Worm (Caenorhabditis elegans): ENCODE data around the gene pup-2.

pup-2 gene

ce11 chrIII:5195690-5196089 lies 10.0 kb downstream of the pup-2 start, which contains the start of gene moc-6:
Gene moc-6, plus strand, starts transcription at chrIII:5195990.
- no peak for TF ChIP-seq K12H6.12 (tag; optimal IDR thresholded peaks at IDR 0.05)

- TF ChIP-seq akir-1 (GFP tag; optimal IDR thresholded peaks at IDR 0.05) (no peak), atf-7 (tag; optimal IDR thresholded peaks at IDR 0.05) (peak; percentile 73), zim-3 (tag; optimal IDR thresholded peaks at IDR 0.05) (peak; percentile 11), Y53F4B.3 (GFP tag; IDR thresholded peaks at IDR 0.05) (no peak), lin-40 (tag; optimal IDR thresholded peaks at IDR 0.05) (peak; percentile 50), gei-17 (GFP tag; optimal IDR thresholded peaks at IDR 0.05) (peak; percentile 11), attf-3 (GFP tag; conservative IDR thresholded peaks at IDR 0.05) (no peak), nhr-90 (tag; optimal IDR thresholded peaks at IDR 0.05) (peak; percentile 87), ceh-79 (tag; optimal IDR thresholded peaks at IDR 0.05) (no peak), hmg-20 (GFP tag; IDR thresholded peaks at IDR 0.05) (no peak), F23B12.7 (tag; optimal IDR thresholded peaks at IDR 0.05; ENCODE audit: insufficient read depth) (peak; percentile 18), bed-1 (GFP tag; IDR thresholded peaks at IDR 0.05) (no peak), Y67H2A.10 (GFP tag; conservative IDR thresholded peaks at IDR 0.05) (no peak), ceh-91 (GFP tag; IDR thresholded peaks at IDR 0.05) (no peak), tbp1 (GFP tag; optimal IDR thresholded peaks at IDR 0.05) (peak; percentile 8), T07F8.4 (tag; optimal IDR thresholded peaks at IDR 0.05) (no peak), Y56A3A.18 (GFP tag; IDR thresholded peaks at IDR 0.05) (peak; percentile 56; the same call in 1 of the 2 replicates), tlf-1 (GFP tag; optimal IDR thresholded peaks at IDR 0.05) (peak; percentile 69), ceh-58 (GFP tag; IDR thresholded peaks at IDR 0.05) (no peak), lag-1 (GFP tag; IDR thresholded peaks at IDR 0.05) (no peak), attf-5 (GFP tag; optimal IDR thresholded peaks at IDR 0.05) (peak; percentile 40), aptf-3 (GFP tag; IDR thresholded peaks at IDR 0.05) (peak; percentile 7; the same call in 1 of the 2 replicates), lin-54 (GFP tag; optimal IDR thresholded peaks at IDR 0.05) (peak; percentile 28), unc-130 (GFP tag; optimal IDR thresholded peaks at IDR 0.05) (no peak), let-607 (tag; optimal IDR thresholded peaks at IDR 0.05) (peak in 1 of 2 experiments; percentile 20), him-1 (tag; optimal IDR thresholded peaks at IDR 0.05) (peak; percentile 99), B0019.2 (GFP tag; conservative IDR thresholded peaks at IDR 0.05) (no peak), ztf-3 (GFP tag; optimal IDR thresholded peaks at IDR 0.05) (no peak), ama-1 (optimal IDR thresholded peaks at IDR 0.05) (no peak), ama-1 (GFP tag; optimal IDR thresholded peaks at IDR 0.05) (peak in 1 of 2 experiments; percentile 4), bed-2 (GFP tag; IDR thresholded peaks at IDR 0.05) (no peak), B0336.3 (GFP tag; IDR thresholded peaks at IDR 0.05) (peak; percentile 68), ccch-3 (GFP tag; optimal IDR thresholded peaks at IDR 0.05) (no peak), repo-1 (tag; optimal IDR thresholded peaks at IDR 0.05) (peak; percentile 91), nhr-179 (tag; optimal IDR thresholded peaks at IDR 0.05) (no peak), efl-1 (GFP tag; optimal IDR thresholded peaks at IDR 0.05) (no peak), dox-1 (GFP tag; IDR thresholded peaks at IDR 0.05) (peak; percentile 27; the same call in 1 of the 2 replicates), tbx-9 (tag; optimal IDR thresholded peaks at IDR 0.05; ENCODE audit: borderline replicate concordance) (no peak), mcd-1 (GFP tag; IDR thresholded peaks at IDR 0.05) (peak; percentile 75), lin-26 (GFP tag; IDR thresholded peaks at IDR 0.05) (peak; percentile 62; the same call in 1 of the 2 replicates), ZK185.1 (tag; optimal IDR thresholded peaks at IDR 0.05; ENCODE audit: poor library complexity, severe bottlenecking) (peak; percentile 45), chd-7 (tag; optimal IDR thresholded peaks at IDR 0.05) (peak; percentile 61), hrde-1 (tag; optimal IDR thresholded peaks at IDR 0.05; ENCODE audit: borderline replicate concordance) (no peak), sdz-38 (tag; optimal IDR thresholded peaks at IDR 0.05) (no peak), athp-1 (tag; optimal IDR thresholded peaks at IDR 0.05) (peak; percentile 58)
Measured at ce11 chrIII:5196298-5197045, 10.8 kb downstream of the pup-2 start.

All from whole organism, young adult.